Worm (Caenorhabditis elegans) whole organism, L4/young adult: Measurements from ENCODE around the gene ZK792.7.

ENCODE experiments used
- W03F9.2 ChIP-seq: fragments of 150-350 bp; optimal IDR thresholded peaks from 2 replicates; lab custom pipeline; 2014; ENCODE audit warnings: missing biosample characterization, missing genetic modification characterization
- dao-5 ChIP-seq: sonication (generic microtip); optimal IDR thresholded peaks from 2 replicates; lab custom pipeline; 2016; ENCODE audit warnings: missing genotype, missing genetic modification characterization, moderate library complexity, missing compliant biosample characterization
- him-1 ChIP-seq: sonication (generic microtip); optimal IDR thresholded peaks from 2 replicates; lab custom pipeline; 2016; ENCODE audit warnings: missing genotype, missing genetic modification reagents, missing genetic modification characterization, missing compliant biosample characterization

DNA sequence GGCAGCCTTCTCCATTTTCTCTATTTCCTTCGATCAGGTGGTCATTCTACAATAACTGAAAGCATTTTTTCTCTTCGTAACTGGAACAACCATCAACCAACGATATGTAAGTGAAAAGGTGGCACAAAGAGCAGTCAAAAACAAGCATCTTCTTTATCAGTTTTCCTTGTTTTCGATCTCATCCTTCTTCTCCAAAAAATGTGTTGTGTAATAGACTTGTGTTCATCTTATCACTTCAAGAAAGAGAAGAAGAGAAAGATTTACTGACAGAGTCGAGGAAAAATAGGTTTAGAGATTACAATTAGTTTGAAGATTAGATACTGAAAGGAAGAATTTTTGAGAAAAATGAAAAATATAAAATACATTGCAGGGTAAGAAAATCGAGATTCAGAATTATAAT, 48.9 kb upstream of the ZK792.7 start:
- no peak for TF ChIP-seq him-1 (tag; lab: Kevin White, UChicago)
- TF ChIP-seq W03F9.2 = no peak
- TF ChIP-seq dao-5 (tag; lab: Kevin White, UChicago) = no peak
